Fruit fly (Drosophila melanogaster): ENCODE data around the gene Wdr24.

The Wdr24 gene

DNA sequence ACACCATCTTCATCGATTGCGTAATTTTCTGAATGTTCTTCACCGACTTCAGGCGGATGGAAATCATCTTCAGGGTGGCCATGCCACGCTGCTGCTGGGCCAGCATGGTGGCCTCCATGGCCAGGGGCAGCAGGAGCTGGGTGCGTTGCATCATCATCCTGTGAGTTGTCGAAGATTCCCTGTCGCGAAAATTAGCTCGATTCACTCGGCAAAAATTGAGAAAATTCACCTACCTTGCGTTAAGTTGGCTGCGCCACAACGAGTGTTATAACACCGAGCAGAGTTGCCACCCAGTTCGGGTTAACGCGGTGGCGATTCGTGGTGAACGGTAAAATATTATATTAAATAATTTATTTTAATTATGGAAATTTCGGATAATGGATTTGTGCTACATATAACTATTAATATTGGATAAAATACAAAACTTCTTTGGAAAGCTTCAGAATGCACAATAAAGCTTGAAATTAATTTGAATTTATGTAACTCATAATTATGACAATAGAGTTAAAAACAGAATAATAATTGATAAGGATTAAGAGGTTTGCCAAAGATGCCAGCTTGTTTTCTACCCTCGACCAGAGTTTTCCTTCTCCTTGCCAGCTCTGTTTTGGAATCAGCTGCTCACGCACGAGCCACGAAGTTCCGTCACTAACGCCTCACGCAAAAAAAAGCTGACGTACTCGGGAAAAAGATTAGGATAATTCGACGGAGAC lies 3.9 kb upstream of the Wdr24 start, which contains the start of the genes ATPsyngamma and yata:
ATPsyngamma (minus strand) TSS at position 573 of the 713 bp plus-strand sequence.
yata (plus strand) TSS at position 629 of the 713 bp plus-strand sequence.
- TF ChIP-seq tgo (GFP tag; IDR thresholded peaks at IDR 0.05) (0 out of 3 replicates have a peak, but pooled peaks have one; percentile 26), HLH4C (GFP tag; IDR thresholded peaks at IDR 0.05; ENCODE audit: partially characterized antibody) (peak; percentile 53; the same call in 1 of the 3 replicates), wdn (GFP tag; IDR thresholded peaks at IDR 0.05) (no peak), CG2120 (GFP tag; optimal IDR thresholded peaks at IDR 0.05) (peak; percentile 21), crp (GFP tag; optimal IDR thresholded peaks at IDR 0.05) (peak; percentile 69 to 93), lmd (GFP tag; IDR thresholded peaks at IDR 0.05) (peak; percentile 39; the same call in 1 of the 2 replicates), Ssrp (tag; optimal IDR thresholded peaks at IDR 0.05) (peak; percentile 19), lola (GFP tag; optimal IDR thresholded peaks at IDR 0.05) (peak in 1 of 3 experiments; percentile 35), bowl (GFP tag; IDR thresholded peaks at IDR 0.05) (no peak), CG18011 (GFP tag; optimal IDR thresholded peaks at IDR 0.05) (peak; percentile 84), CG15601 (tag; optimal IDR thresholded peaks at IDR 0.05) (peak; percentile 57), mld (GFP tag; IDR thresholded peaks at IDR 0.05; ENCODE audit: partially characterized antibody) (0 out of 3 replicates have a peak, but pooled peaks have one; percentile 36), CG10267 (tag; optimal IDR thresholded peaks at IDR 0.05) (peak; percentile 45), CG13775 (GFP tag; optimal IDR thresholded peaks at IDR 0.05) (peak; percentile 14), CG42726 (GFP tag; IDR thresholded peaks at IDR 0.05; ENCODE audit: partially characterized antibody) (peak; percentile 16; the same call in 1 of the 2 replicates), CG9932 (GFP tag; IDR thresholded peaks at IDR 0.05) (peak; percentile 53; the same call in 1 of the 2 replicates), sna (GFP tag; IDR thresholded peaks at IDR 0.05; ENCODE audit: partially characterized antibody) (peak; percentile 67), CG13424 (tag; optimal IDR thresholded peaks at IDR 0.05) (peak; percentile 47), CG31388 (GFP tag; optimal IDR thresholded peaks at IDR 0.05) (peak; percentile 4), B-H2 (GFP tag; optimal IDR thresholded peaks at IDR 0.05) (peak; percentile 66), Pdp1 (GFP tag; optimal IDR thresholded peaks at IDR 0.05) (peak in 1 of 2 experiments; percentile 99), zen (tag; optimal IDR thresholded peaks at IDR 0.05) (peak; percentile 36), Sox100B (GFP tag; optimal IDR thresholded peaks at IDR 0.05) (no peak), CG8281 (tag; optimal IDR thresholded peaks at IDR 0.05) (no peak), CG30403 (GFP tag; optimal IDR thresholded peaks at IDR 0.05) (peak; percentile 9), CG33557 (GFP tag; optimal IDR thresholded peaks at IDR 0.05) (peak; percentile 43), Bgb (GFP tag; IDR thresholded peaks at IDR 0.05; ENCODE audit: partially characterized antibody) (peak; percentile 77), BEAF-32 (GFP tag; optimal IDR thresholded peaks at IDR 0.05) (peak; percentile 78), vvl (GFP tag; IDR thresholded peaks at IDR 0.05) (peak; percentile 75; the same call in 1 of the 2 replicates), CG43689 (GFP tag; IDR thresholded peaks at IDR 0.05) (no peak), Hr78 (GFP tag; optimal IDR thresholded peaks at IDR 0.05) (no peak), Antp (GFP tag; optimal IDR thresholded peaks at IDR 0.05) (no peak), CG6765 (GFP tag; optimal IDR thresholded peaks at IDR 0.05) (peak; percentile 31), Abd-B (GFP tag; optimal IDR thresholded peaks at IDR 0.05) (peak; percentile 63), YL-1 (GFP tag; optimal IDR thresholded peaks at IDR 0.05) (peak; percentile 92), CG18764 (GFP tag; optimal IDR thresholded peaks at IDR 0.05) (peak; percentile 2), CG10209 (GFP tag; optimal IDR thresholded peaks at IDR 0.05) (peak; percentile 37), CG1792 (GFP tag; optimal IDR thresholded peaks at IDR 0.05) (no peak), Taf1 (GFP tag; IDR thresholded peaks at IDR 0.05) (no peak), CG11456 (GFP tag; IDR thresholded peaks at IDR 0.05) (no peak; the same call in 2 of the 3 replicates), Asciz (GFP tag; optimal IDR thresholded peaks at IDR 0.05) (no peak), Sin3A (optimal IDR thresholded peaks at IDR 0.05) (peak; percentile 67), Opbp (GFP tag; IDR thresholded peaks at IDR 0.05; ENCODE audit: partially characterized antibody) (peak; percentile 99), CG1233 (GFP tag; optimal IDR thresholded peaks at IDR 0.05) (peak; percentile 24), Scr (GFP tag; IDR thresholded peaks at IDR 0.05; ENCODE audit: partially characterized antibody) (peak; percentile 78), CG14710 (tag; optimal IDR thresholded peaks at IDR 0.05) (peak; percentile 70)
